Fruit fly (Drosophila melanogaster) whole organism, embryonic: ENCODE measurements around the gene Art2.

Source experiments
- CG10431 ChIP-seq: fragments of 200-800 bp; sonication (Bioruptor generic); optimal IDR thresholded peaks from 3 replicates; lab custom pipeline; 2018; ENCODE audit warnings: missing biosample characterization, mild to moderate bottlenecking, missing genetic modification characterization
- CG13424 ChIP-seq: fragments of 200-800 bp; sonication (Bioruptor generic); optimal IDR thresholded peaks from 2 replicates; lab custom pipeline; 2019; ENCODE audit warnings: missing biosample characterization, mild to moderate bottlenecking, missing genetic modification characterization, moderate library complexity
- CG32772 ChIP-seq: fragments of 200-800 bp; sonication (Bioruptor generic); IDR thresholded peaks from 2 replicates; pipeline ENCODE4 v1.3.6; 2022; ENCODE audit warnings: missing biosample characterization, missing genetic modification characterization
- Gug ChIP-seq: fragments of 200-800 bp; sonication (Bioruptor generic); IDR thresholded peaks from 4 replicates; pipeline ENCODE4 v1.3.6; 2022; ENCODE audit warnings: missing biosample characterization, missing genetic modification characterization
- Scr ChIP-seq: fragments of 200-800 bp; sonication (Bioruptor generic); IDR thresholded peaks from 2 replicates; pipeline ENCODE4 v1.3.6; 2022; ENCODE audit warnings: missing biosample characterization, missing genetic modification characterization; ENCODE audit not compliant: partially characterized antibody
- Sox102F ChIP-seq: fragments of 200-800 bp; sonication (Bioruptor generic); optimal IDR thresholded peaks from 2 replicates; lab custom pipeline; 2018; ENCODE audit warnings: missing biosample characterization, mild to moderate bottlenecking, missing genetic modification characterization, moderate library complexity
- tup ChIP-seq: fragments of 200-800 bp; sonication (Bioruptor generic); optimal IDR thresholded peaks from 2 replicates; lab custom pipeline; 2016; ENCODE audit warnings: missing biosample characterization, mild to moderate bottlenecking, missing genetic modification characterization, moderate library complexity

DNA sequence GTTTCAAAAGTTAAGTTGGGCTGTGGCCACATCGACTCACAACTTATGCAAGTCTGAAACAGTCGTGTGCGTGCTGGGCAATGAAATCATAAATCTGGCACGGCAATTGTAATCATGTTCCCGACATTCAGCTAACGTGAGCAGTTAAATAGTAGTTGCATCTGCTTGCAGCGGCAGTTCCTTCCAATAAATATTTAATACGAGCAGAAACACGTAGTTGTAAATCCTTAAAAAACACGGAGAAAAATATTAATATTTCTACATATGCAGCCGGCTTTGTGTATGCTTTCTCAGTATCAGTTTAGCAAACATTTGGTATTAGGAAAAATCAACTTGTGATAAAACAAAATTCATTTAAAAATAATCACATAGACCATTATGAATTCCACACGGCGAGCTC lies 23.9 kb downstream of the Art2 start, which contains the start of gene CG15425:
- TF ChIP-seq Scr (no peak), CG32772 (GFP tag; lab: Robert Waterston, UW) (no peak), Sox102F (GFP tag; lab: Kevin White, UChicago) (no peak), CG13424 (no peak), tup (no peak), CG10431 (GFP tag; lab: Kevin White, UChicago) (no peak), Gug (GFP tag; lab: Robert Waterston, UW) (no peak)
